Fruit fly (Drosophila melanogaster): ENCODE measurements around the gene alphaKap4.

- TF ChIP-seq Dif (GFP tag; optimal IDR thresholded peaks at IDR 0.05; ENCODE audit: partially characterized antibody) (no peak), CG32264 (GFP tag; optimal IDR thresholded peaks at IDR 0.05) (no peak), br (GFP tag; optimal IDR thresholded peaks at IDR 0.05) (no peak), lola (GFP tag; optimal IDR thresholded peaks at IDR 0.05) (no peak), sv (GFP tag; optimal IDR thresholded peaks at IDR 0.05) (no peak), foxo (GFP tag; optimal IDR thresholded peaks at IDR 0.05) (no peak), usp (GFP tag; optimal IDR thresholded peaks at IDR 0.05) (no peak), CG9705 (GFP tag; optimal IDR thresholded peaks at IDR 0.05) (no peak), brk (GFP tag; optimal IDR thresholded peaks at IDR 0.05) (no peak)
These were observed 43.5 kb upstream of the alphaKap4 start, which contains the start of gene Jon65Ai for dm6 chr3L:6054343-6054742.

Data from whole organism, wandering third instar larva.